Worm (Caenorhabditis elegans): Measurements from ENCODE around the gene F09E5.7.

The F09E5.7 gene

DNA sequence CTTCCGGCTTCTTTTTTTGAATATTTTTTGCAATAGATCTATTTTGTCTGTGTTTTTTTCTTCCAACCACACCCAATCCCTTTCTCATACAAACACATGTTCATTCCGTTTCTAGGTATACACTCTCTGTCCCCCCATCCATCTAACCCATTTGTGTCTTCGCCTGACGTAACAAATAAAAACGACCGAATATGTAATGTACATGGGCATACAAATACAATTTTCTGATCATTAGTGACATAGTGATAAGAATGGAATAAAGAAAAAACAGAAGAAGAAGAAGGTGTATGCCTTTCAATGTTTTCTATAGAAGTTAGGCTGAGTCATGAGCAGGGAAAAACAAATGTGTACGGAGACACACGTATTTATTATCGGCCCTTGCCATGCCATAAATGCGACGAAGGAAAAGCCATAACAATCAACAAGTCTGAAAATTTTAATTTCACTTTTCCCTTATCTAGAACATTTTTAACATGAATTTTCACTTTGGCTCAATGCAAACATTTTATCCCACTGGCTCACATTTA lies 18.1 kb upstream of the F09E5.7 start:
- TF ChIP-seq bed-1 (GFP tag; IDR thresholded peaks at IDR 0.05) (no peak), snpc-3.4 (tag; optimal IDR thresholded peaks at IDR 0.05) (peak; percentile 38), cebp-2 (GFP tag; IDR thresholded peaks at IDR 0.05) (no peak)

DNA sequence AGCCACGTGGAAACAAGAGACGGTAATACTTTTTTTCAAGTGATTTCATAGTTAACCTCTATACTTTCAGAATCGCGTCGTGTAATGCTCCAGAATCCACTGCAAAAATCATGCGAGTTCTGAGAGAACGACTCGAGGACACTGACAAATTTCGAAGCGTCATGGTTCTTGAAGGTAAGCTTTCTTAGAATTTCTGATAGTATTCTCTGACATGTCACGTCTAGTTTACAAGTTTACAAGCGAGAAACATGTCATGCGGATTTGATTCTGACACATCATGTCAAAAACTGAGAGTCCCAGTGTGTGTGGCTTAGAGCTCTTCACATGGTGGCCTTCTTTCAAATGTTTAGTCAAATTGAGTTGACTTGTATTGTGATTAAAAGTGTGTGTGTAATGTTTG lies 17.3 kb upstream of the F09E5.7 start:
- TF ChIP-seq lsy-27 (tag; optimal IDR thresholded peaks at IDR 0.05; ENCODE audit: borderline replicate concordance, insufficient read depth), result no peak
- no peak for TF ChIP-seq dpff-1 (tag; optimal IDR thresholded peaks at IDR 0.05)
- TF ChIP-seq somi-1 (GFP tag; optimal IDR thresholded peaks at IDR 0.05), result no peak
- no peak for TF ChIP-seq ceh-58 (GFP tag; IDR thresholded peaks at IDR 0.05)
- TF ChIP-seq lag-1 (GFP tag; IDR thresholded peaks at IDR 0.05), result no peak
- TF ChIP-seq K11D2.4 (GFP tag; IDR thresholded peaks at IDR 0.05), result no peak
- no peak for TF ChIP-seq ztf-25 (GFP tag; IDR thresholded peaks at IDR 0.05)
- no peak for TF ChIP-seq efl-1 (GFP tag; optimal IDR thresholded peaks at IDR 0.05)
- no peak for TF ChIP-seq nhr-90 (tag; optimal IDR thresholded peaks at IDR 0.05)
- TF ChIP-seq Y53F4B.3 (GFP tag; IDR thresholded peaks at IDR 0.05), result no peak
- TF ChIP-seq cebp-2 (GFP tag; IDR thresholded peaks at IDR 0.05), result no peak
- TF ChIP-seq madf-8 (GFP tag; conservative IDR thresholded peaks at IDR 0.05), result no peak
- TF ChIP-seq lin-40 (tag; optimal IDR thresholded peaks at IDR 0.05), result no peak
- no peak for TF ChIP-seq F52B5.7 (tag; optimal IDR thresholded peaks at IDR 0.05)
- TF ChIP-seq let-526 (GFP tag; IDR thresholded peaks at IDR 0.05), result no peak
- no peak for TF ChIP-seq F23B12.7 (tag; optimal IDR thresholded peaks at IDR 0.05; ENCODE audit: insufficient read depth)
- no peak for TF ChIP-seq mxl-1 (tag; optimal IDR thresholded peaks at IDR 0.05)
- TF ChIP-seq fkh-3 (tag; optimal IDR thresholded peaks at IDR 0.05), result no peak
- no peak for TF ChIP-seq bed-2 (GFP tag; IDR thresholded peaks at IDR 0.05)
- no peak for TF ChIP-seq let-607 (tag; optimal IDR thresholded peaks at IDR 0.05)

DNA sequence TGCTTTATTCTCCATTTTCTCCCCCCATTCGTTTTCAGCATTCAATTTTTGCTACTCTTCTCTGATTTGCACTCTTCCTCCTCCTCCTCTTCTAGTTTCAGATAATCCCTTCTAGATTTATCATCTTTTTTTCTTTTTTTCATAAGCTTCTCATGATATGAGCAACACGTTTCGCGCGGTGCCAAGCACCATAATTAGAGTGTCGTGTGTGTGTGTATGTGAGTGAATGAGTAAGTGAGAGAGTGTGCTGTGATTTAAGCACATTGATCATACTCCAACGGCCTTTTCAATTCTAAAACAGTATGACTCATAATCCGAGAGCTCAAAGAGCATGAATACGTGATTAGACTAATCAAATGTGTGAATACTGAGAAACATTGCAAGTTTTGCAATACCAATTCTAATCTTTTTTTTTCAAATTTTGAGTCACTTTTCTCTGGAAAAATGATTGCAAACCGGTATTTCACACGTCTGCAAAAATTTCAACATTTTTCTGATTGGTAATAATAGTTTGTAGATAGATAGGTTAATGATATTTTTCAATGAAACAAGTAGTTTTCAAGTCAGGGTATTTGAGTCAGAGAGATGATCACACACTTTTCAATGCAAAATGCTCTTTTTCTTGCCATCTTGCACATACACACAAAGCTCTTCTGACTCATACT lies 16.4 kb upstream of the F09E5.7 start:
- no peak for TF ChIP-seq K11D2.4 (GFP tag; IDR thresholded peaks at IDR 0.05)
- peak; percentile 15 for TF ChIP-seq chd-7 (tag; optimal IDR thresholded peaks at IDR 0.05)
- TF ChIP-seq ekl-4 (GFP tag; IDR thresholded peaks at IDR 0.05), result no peak
- TF ChIP-seq him-1 (tag; optimal IDR thresholded peaks at IDR 0.05), result no peak

DNA sequence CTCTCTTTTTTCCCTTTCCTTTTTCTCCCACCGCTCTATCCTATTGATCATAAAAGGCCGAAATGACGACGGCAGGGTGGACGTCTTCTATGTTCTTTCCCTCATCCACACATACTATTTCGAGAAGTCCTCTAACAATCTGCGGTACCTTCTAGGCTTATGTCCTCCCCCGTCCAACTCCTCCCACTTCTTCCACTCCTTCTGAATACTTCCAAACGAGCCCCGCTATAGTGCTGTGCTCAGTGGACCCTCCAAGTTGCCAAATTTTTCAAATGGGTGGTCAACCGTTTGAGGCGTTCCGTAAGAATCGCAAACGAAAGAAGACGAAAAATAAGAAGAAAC lies 15.9 kb upstream of the F09E5.7 start:
- TF ChIP-seq gei-17 (GFP tag; optimal IDR thresholded peaks at IDR 0.05) (no peak), ztf-3 (GFP tag; optimal IDR thresholded peaks at IDR 0.05) (no peak), B0019.2 (GFP tag; conservative IDR thresholded peaks at IDR 0.05) (no peak), let-526 (GFP tag; IDR thresholded peaks at IDR 0.05) (no peak), nhr-80 (tag; optimal IDR thresholded peaks at IDR 0.05) (no peak), pbrm-1 (GFP tag; IDR thresholded peaks at IDR 0.05) (0 out of 2 replicates have a peak, but pooled peaks have one; percentile 42), ceh-40 (GFP tag; IDR thresholded peaks at IDR 0.05) (no peak), akir-1 (GFP tag; optimal IDR thresholded peaks at IDR 0.05) (no peak), attf-6 (GFP tag; IDR thresholded peaks at IDR 0.05) (no peak), ceh-79 (tag; optimal IDR thresholded peaks at IDR 0.05) (no peak), nhr-120 (GFP tag; IDR thresholded peaks at IDR 0.05) (no peak), ceh-91 (GFP tag; IDR thresholded peaks at IDR 0.05) (no peak), F23B12.7 (tag; optimal IDR thresholded peaks at IDR 0.05; ENCODE audit: insufficient read depth) (no peak), zim-3 (tag; optimal IDR thresholded peaks at IDR 0.05) (peak; percentile 68), Y79H2A.3 (GFP tag; conservative IDR thresholded peaks at IDR 0.05) (no peak), bed-1 (GFP tag; IDR thresholded peaks at IDR 0.05) (no peak), zfh-2 (GFP tag; conservative IDR thresholded peaks at IDR 0.05) (0 out of 2 replicates have a peak, but pooled peaks have one; percentile 29), B0261.1 (tag; optimal IDR thresholded peaks at IDR 0.05) (no peak), lir-1 (GFP tag; conservative IDR thresholded peaks at IDR 0.05) (no peak), F55B11.4 (tag; optimal IDR thresholded peaks at IDR 0.05; ENCODE audit: borderline replicate concordance, insufficient read depth) (no peak), athp-1 (tag; optimal IDR thresholded peaks at IDR 0.05) (no peak), atf-7 (tag; optimal IDR thresholded peaks at IDR 0.05) (no peak)
